Fruit fly (Drosophila melanogaster) whole organism, embryonic: Measurements from ENCODE around the gene Ubc6.

ENCODE experiments used
- Awh ChIP-seq: fragments of 200-800 bp; sonication (Bioruptor generic); IDR thresholded peaks from 2 replicates; pipeline ENCODE4, ENCODE4 v1.3.6; 2022; ENCODE audit warnings: missing biosample characterization, missing genetic modification characterization
- BtbVII ChIP-seq: fragments of 200-800 bp; sonication (Bioruptor generic); optimal IDR thresholded peaks from 3 replicates; lab custom pipeline; 2017; ENCODE audit warnings: missing biosample characterization, mild to moderate bottlenecking, missing genetic modification characterization
- CG10366 ChIP-seq: fragments of 200-800 bp; sonication (Bioruptor generic); IDR thresholded peaks from 2 replicates; pipeline ENCODE4 v1.3.6; 2022; ENCODE audit warnings: missing biosample characterization, missing genetic modification characterization
- CG11085 ChIP-seq: fragments of 200-800 bp; sonication (Bioruptor generic); IDR thresholded peaks from 2 replicates; pipeline ENCODE4 v1.3.6; 2022; ENCODE audit warnings: missing biosample characterization, missing genetic modification characterization
- CG11247 ChIP-seq: fragments of 200-800 bp; sonication (Bioruptor generic); IDR thresholded peaks from 2 replicates; pipeline ENCODE4 v1.3.6; 2022; ENCODE audit warnings: missing biosample characterization, missing genetic modification characterization
- CG12071 ChIP-seq: fragments of 200-800 bp; sonication (Bioruptor generic); optimal IDR thresholded peaks from 3 replicates; lab custom pipeline; 2018; ENCODE audit warnings: missing biosample characterization, mild to moderate bottlenecking, missing genetic modification characterization
- CG13123 ChIP-seq: fragments of 200-800 bp; sonication (Bioruptor generic); optimal IDR thresholded peaks from 2 replicates; lab custom pipeline; 2016; ENCODE audit warnings: missing biosample characterization, missing genetic modification characterization
- CG15011 ChIP-seq: fragments of 200-800 bp; sonication (Bioruptor generic); optimal IDR thresholded peaks from 3 replicates; lab custom pipeline; 2018; ENCODE audit warnings: missing biosample characterization, mild to moderate bottlenecking, missing genetic modification characterization
- CG15269 ChIP-seq: fragments of 200-800 bp; sonication (Bioruptor generic); optimal IDR thresholded peaks from 2 replicates; lab custom pipeline; 2018; ENCODE audit warnings: missing biosample characterization, mild to moderate bottlenecking, missing genetic modification characterization, moderate library complexity
- CG1603 ChIP-seq: fragments of 200-800 bp; sonication (Bioruptor generic); optimal IDR thresholded peaks from 2 replicates; lab custom pipeline; 2019; ENCODE audit warnings: missing biosample characterization, mild to moderate bottlenecking, missing genetic modification characterization, moderate library complexity
- CG16779 ChIP-seq: fragments of 200-800 bp; sonication (Bioruptor generic); IDR thresholded peaks from 2 replicates; pipeline ENCODE4 v1.3.6; 2022; ENCODE audit warnings: missing biosample characterization, missing genetic modification characterization
- CG17802 ChIP-seq: fragments of 200-800 bp; sonication (Bioruptor generic); optimal IDR thresholded peaks from 2 replicates; lab custom pipeline; 2018; ENCODE audit warnings: missing biosample characterization, mild to moderate bottlenecking, missing genetic modification characterization, moderate library complexity
- CG30431 ChIP-seq: fragments of 200-800 bp; sonication (Bioruptor generic); optimal IDR thresholded peaks from 2 replicates; lab custom pipeline; 2017; ENCODE audit warnings: missing biosample characterization, missing genetic modification characterization
- CG3726 ChIP-seq: fragments of 200-800 bp; sonication (Bioruptor generic); IDR thresholded peaks from 3 replicates; pipeline ENCODE4, ENCODE4 v1.3.6; 2022; ENCODE audit warnings: missing biosample characterization, missing genetic modification characterization
- CG4328 ChIP-seq: fragments of 200-800 bp; sonication (Bioruptor generic); optimal IDR thresholded peaks from 3 replicates; lab custom pipeline; 2017; ENCODE audit warnings: missing biosample characterization, missing genetic modification reagents, missing genetic modification characterization
- CG6683 ChIP-seq: fragments of 200-800 bp; sonication (Bioruptor generic); optimal IDR thresholded peaks from 2 replicates; lab custom pipeline; 2017; ENCODE audit warnings: missing biosample characterization, mild to moderate bottlenecking, missing genetic modification characterization, missing genetic modification reagents
- CG8359 ChIP-seq: fragments of 200-800 bp; sonication (Bioruptor generic); optimal IDR thresholded peaks from 2 replicates; lab custom pipeline; 2017; ENCODE audit warnings: missing biosample characterization, mild to moderate bottlenecking, missing genetic modification characterization, borderline replicate concordance
- CG9609 ChIP-seq: fragments of 200-800 bp; sonication (Bioruptor generic); optimal IDR thresholded peaks from 3 replicates; lab custom pipeline; 2016; ENCODE audit warnings: missing biosample characterization, missing genetic modification characterization
- CHES-1-like ChIP-seq: fragments of 200-800 bp; sonication (Bioruptor generic); optimal IDR thresholded peaks from 2 replicates; lab custom pipeline; 2016; ENCODE audit warnings: missing biosample characterization, missing genetic modification characterization
- Camta ChIP-seq: fragments of 200-800 bp; sonication (Bioruptor generic); optimal IDR thresholded peaks from 2 replicates; lab custom pipeline; 2016; ENCODE audit warnings: missing biosample characterization, missing genetic modification characterization
- Deaf1 ChIP-seq: fragments of 200-800 bp; optimal IDR thresholded peaks from 3 replicates; lab custom pipeline; 2019; ENCODE audit warnings: missing biosample characterization, mild to moderate bottlenecking, missing genetic modification characterization, moderate library complexity
- Dip3 ChIP-seq: fragments of 200-800 bp; sonication (Bioruptor generic); optimal IDR thresholded peaks from 3 replicates; lab custom pipeline; 2016; ENCODE audit warnings: missing biosample characterization, missing genetic modification characterization
- Gug ChIP-seq: fragments of 200-800 bp; sonication (Bioruptor generic); IDR thresholded peaks from 4 replicates; pipeline ENCODE4 v1.3.6; 2022; ENCODE audit warnings: missing biosample characterization, missing genetic modification characterization
- HLH4C ChIP-seq: fragments of 200-800 bp; sonication (Bioruptor generic); IDR thresholded peaks from 3 replicates; pipeline ENCODE4 v1.3.6; 2022; ENCODE audit warnings: missing biosample characterization, missing genetic modification characterization; ENCODE audit not compliant: partially characterized antibody
- Hr51 ChIP-seq, 2 experiments: fragments of 200-800 bp; sonication (Bioruptor generic); optimal IDR thresholded peaks; 2 replicates in 1 of 2; 3 replicates in 1 of 2; lab custom pipeline; 2016 to 2018; ENCODE audit warnings: missing biosample characterization in 2 of 2, missing genetic modification characterization in 2 of 2, mild to moderate bottlenecking in 1 of 2, moderate library complexity in 1 of 2
- MBD-R2 ChIP-seq: fragments of 200-800 bp; sonication (Bioruptor generic); IDR thresholded peaks from 2 replicates; pipeline ENCODE4 v1.3.6; 2022; ENCODE audit warnings: missing biosample characterization, missing genetic modification characterization
- Myb ChIP-seq: fragments of 200-800 bp; sonication (Bioruptor generic); optimal IDR thresholded peaks from 2 replicates; lab custom pipeline; 2016; ENCODE audit warnings: missing biosample characterization, missing genetic modification characterization
- NK7.1 ChIP-seq: fragments of 200-800 bp; sonication (Bioruptor generic); optimal IDR thresholded peaks from 3 replicates; lab custom pipeline; 2016; ENCODE audit warnings: missing biosample characterization, missing genetic modification characterization
- TFAM ChIP-seq: fragments of 200-800 bp; sonication (Bioruptor generic); optimal IDR thresholded peaks from 2 replicates; lab custom pipeline; 2017; ENCODE audit warnings: missing biosample characterization, missing genetic modification characterization, inconsistent platforms
- abd-A ChIP-seq: fragments of 200-800 bp; sonication (Bioruptor generic); optimal IDR thresholded peaks from 3 replicates; lab custom pipeline; 2019; ENCODE audit warnings: missing biosample characterization, mild to moderate bottlenecking, missing genetic modification characterization, moderate library complexity
- ap ChIP-seq: fragments of 200-800 bp; sonication (Bioruptor generic); IDR thresholded peaks from 2 replicates; pipeline ENCODE4 v1.3.6; 2022; ENCODE audit warnings: missing biosample characterization, missing genetic modification characterization
- ase ChIP-seq: fragments of 200-800 bp; sonication (Bioruptor generic); IDR thresholded peaks from 3 replicates; pipeline ENCODE4 v1.3.6; 2022; ENCODE audit warnings: missing biosample characterization, missing genetic modification characterization
- chif ChIP-seq, 2 experiments: fragments of 200-800 bp; sonication (Bioruptor generic); optimal IDR thresholded peaks; 3 replicates each; lab custom pipeline; 2016; ENCODE audit warnings: missing biosample characterization in 2 of 2, missing genetic modification characterization in 2 of 2
- emc ChIP-seq: fragments of 200-800 bp; sonication (Bioruptor generic); optimal IDR thresholded peaks from 2 replicates; lab custom pipeline; 2016; ENCODE audit warnings: missing biosample characterization, missing genetic modification characterization
- ems ChIP-seq: fragments of 200-800 bp; sonication (Bioruptor generic); optimal IDR thresholded peaks from 3 replicates; lab custom pipeline; 2016; ENCODE audit warnings: missing biosample characterization, missing genetic modification characterization
- esg ChIP-seq: fragments of 200-800 bp; sonication (Bioruptor generic); conservative IDR thresholded peaks from 2 replicates; pipeline ENCODE4 v1.3.6; 2022; ENCODE audit warnings: missing biosample characterization, missing genetic modification characterization
- gcm2 ChIP-seq: fragments of 200-800 bp; sonication (Bioruptor generic); optimal IDR thresholded peaks from 2 replicates; lab custom pipeline; 2016; ENCODE audit warnings: missing biosample characterization, missing genetic modification characterization
- gsb ChIP-seq: fragments of 200-800 bp; sonication (Bioruptor generic); IDR thresholded peaks from 2 replicates; pipeline ENCODE4 v1.3.6; 2022; ENCODE audit warnings: missing biosample characterization, missing genetic modification characterization
- jumu ChIP-seq: fragments of 200-800 bp; sonication (Bioruptor generic); optimal IDR thresholded peaks from 3 replicates; lab custom pipeline; 2016; ENCODE audit warnings: missing biosample characterization, missing genetic modification characterization
- lab ChIP-seq: fragments of 200-800 bp; sonication (Bioruptor generic); optimal IDR thresholded peaks from 3 replicates; lab custom pipeline; 2017; ENCODE audit warnings: missing biosample characterization, missing genetic modification characterization, mild to moderate bottlenecking, moderate library complexity, missing genetic modification reagents
- mld ChIP-seq: fragments of 200-800 bp; sonication (Bioruptor generic); IDR thresholded peaks from 3 replicates; pipeline ENCODE4 v1.3.6; 2022; ENCODE audit warnings: missing biosample characterization, missing genetic modification characterization; ENCODE audit not compliant: partially characterized antibody
- nom ChIP-seq: fragments of 200-800 bp; sonication (Bioruptor generic); optimal IDR thresholded peaks from 2 replicates; lab custom pipeline; 2017; ENCODE audit warnings: missing biosample characterization, missing genetic modification characterization, mild to moderate bottlenecking, moderate library complexity, missing genetic modification reagents
- odd ChIP-seq: fragments of 200-800 bp; sonication (Bioruptor generic); optimal IDR thresholded peaks from 2 replicates; lab custom pipeline; 2017; ENCODE audit warnings: missing biosample characterization, mild to moderate bottlenecking, missing genetic modification characterization
- prd ChIP-seq, 3 experiments: fragments of >200 bp in 2 of 3; fragments of 200-800 bp in 1 of 3; sonication (Bioruptor generic) in 1 of 3; optimal IDR thresholded peaks in 2 of 3; IDR thresholded peaks in 1 of 3; 2 replicates in 2 of 3; 3 replicates in 1 of 3; pipeline versions ENCODE4 v1.3.6 to Lab custom; 2017 to 2022; ENCODE audit warnings: missing biosample characterization in 1 of 3, missing genetic modification characterization in 1 of 3
- sc ChIP-seq, 3 experiments: fragments of >200 bp in 2 of 3; fragments of 200-800 bp in 1 of 3; sonication (Bioruptor generic) in 1 of 3; optimal IDR thresholded peaks; 2 replicates in 2 of 3; 3 replicates in 1 of 3; lab custom pipeline; 2017; ENCODE audit warnings: mild to moderate bottlenecking in 1 of 3, missing biosample characterization in 1 of 3, missing genetic modification characterization in 1 of 3, missing genetic modification reagents in 1 of 3
- slbo ChIP-seq: fragments of 200-800 bp; sonication (Bioruptor generic); IDR thresholded peaks from 2 replicates; pipeline ENCODE4 v1.3.6; 2022; ENCODE audit warnings: missing biosample characterization, missing genetic modification characterization
- ttk ChIP-seq: fragments of 200-800 bp; sonication (Bioruptor generic); IDR thresholded peaks from 2 replicates; pipeline ENCODE4 v2.1.2; 2022; ENCODE audit warnings: missing biosample characterization, missing genetic modification characterization
- zen2 ChIP-seq: fragments of 200-800 bp; sonication (Bioruptor generic); IDR thresholded peaks from 3 replicates; pipeline ENCODE4 v1.3.6; 2022; ENCODE audit warnings: missing biosample characterization, missing genetic modification characterization; ENCODE audit not compliant: partially characterized antibody

Gene Ubc6

DNA sequence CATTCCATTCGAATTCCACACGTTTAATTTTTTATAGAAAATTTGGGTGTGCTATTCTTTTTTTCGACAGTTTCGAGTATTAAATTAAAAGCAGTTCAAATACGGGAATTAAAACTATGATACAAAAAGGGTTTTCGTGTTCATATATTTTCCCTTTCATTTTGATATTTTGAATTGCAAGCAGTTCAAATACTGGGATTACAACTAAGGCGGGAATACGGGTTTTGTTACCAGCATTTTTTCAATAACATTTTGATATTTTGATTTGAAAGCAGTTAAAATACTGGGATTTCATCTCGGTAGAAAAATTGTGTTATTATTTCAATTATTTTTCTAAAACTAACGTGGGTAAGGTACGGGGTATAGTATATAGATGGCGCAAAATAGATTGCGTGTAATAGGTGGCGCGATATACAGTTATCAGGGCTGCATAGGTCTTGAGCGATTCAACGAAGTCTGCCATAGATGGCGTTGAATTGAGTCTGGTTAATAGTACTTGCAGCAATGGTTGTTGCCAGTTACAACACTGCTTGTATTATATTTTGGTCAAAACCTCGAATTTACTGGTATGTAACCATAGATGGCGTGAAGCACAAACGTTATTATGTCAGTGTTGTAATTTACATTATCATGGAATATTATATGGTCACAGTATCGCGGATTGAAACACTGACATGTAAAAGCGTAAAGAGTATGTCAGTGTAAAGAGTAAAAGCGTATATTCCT, 18.1 kb upstream of the Ubc6 start (continued):
- TF ChIP-seq CG16779 (GFP tag; lab: Robert Waterston, UW) (peak; percentile 76), CG6683 (peak; percentile 29), slbo (GFP tag; lab: Robert Waterston, UW) (peak; percentile 85), Awh (GFP tag; lab: Robert Waterston, UW) (no peak), MBD-R2 (GFP tag; lab: Robert Waterston, UW) (no peak), gcm2 (no peak), CG1603 (tag; lab: Kevin White, UChicago) (peak; percentile 68), jumu (peak; percentile 38), chif (GFP tag; optimal IDR thresholded peaks at IDR 0.05; lab: Kevin White, UChicago) (peak; percentile 55 to 78), CG3726 (GFP tag; lab: Robert Waterston, UW) (no peak), prd (optimal IDR thresholded peaks at IDR 0.05; lab: Kevin White, UChicago) (no peak), prd (GFP tag; IDR thresholded peaks at IDR 0.05; lab: Robert Waterston, UW) (peak; percentile 74), nom (no peak), CHES-1-like (GFP tag; lab: Kevin White, UChicago) (peak; percentile 53), BtbVII (GFP tag; lab: Kevin White, UChicago) (no peak), Gug (peak; percentile 41; the same call in 2 of the 4 replicates), zen2 (no peak), lab (no peak), CG13123 (GFP tag; lab: Kevin White, UChicago) (peak; percentile 51), Dip3 (GFP tag; lab: Kevin White, UChicago) (peak; percentile 32), CG8359 (GFP tag; lab: Kevin White, UChicago) (no peak), Camta (GFP tag; lab: Kevin White, UChicago) (peak; percentile 60), CG9609 (GFP tag; lab: Kevin White, UChicago) (peak; percentile 34), ems (GFP tag; lab: Kevin White, UChicago) (peak; percentile 48), CG4328 (GFP tag; lab: Kevin White, UChicago) (no peak), CG12071 (no peak), TFAM (GFP tag; lab: Kevin White, UChicago) (no peak), emc (peak; percentile 51), CG30431 (GFP tag; lab: Kevin White, UChicago) (no peak), CG17802 (tag; lab: Kevin White, UChicago) (peak; percentile 4), Deaf1 (no peak), CG15011 (no peak), CG11085 (GFP tag; lab: Robert Waterston, UW) (peak; percentile 32), ttk (GFP tag; lab: Robert Waterston, UW) (no peak), CG11247 (GFP tag; lab: Robert Waterston, UW) (peak; percentile 85), odd (no peak), Hr51 (GFP tag; optimal IDR thresholded peaks at IDR 0.05; lab: Kevin White, UChicago) (peak; percentile 28 to 67), esg (GFP tag; lab: Robert Waterston, UW) (no peak), CG15269 (tag; lab: Kevin White, UChicago) (peak; percentile 45), CG10366 (GFP tag; lab: Robert Waterston, UW) (peak; percentile 35; the same call in 1 of the 2 replicates), NK7.1 (peak; percentile 49), abd-A (tag; lab: Kevin White, UChicago) (peak; percentile 60), sc (optimal IDR thresholded peaks at IDR 0.05; lab: Kevin White, UChicago) (no peak), sc (GFP tag; optimal IDR thresholded peaks at IDR 0.05; lab: Kevin White, UChicago) (no peak), mld (GFP tag; lab: Robert Waterston, UW) (no peak), HLH4C (peak; percentile 59; the same call in 2 of the 3 replicates), ap (GFP tag; lab: Robert Waterston, UW) (no peak), ase (peak; percentile 70; the same call in 2 of the 3 replicates), gsb (GFP tag; lab: Robert Waterston, UW) (no peak), Myb (GFP tag; lab: Kevin White, UChicago) (peak; percentile 67)
